Fruit fly (Drosophila melanogaster): Measurements from ENCODE around the gene CG12481.

The CG12481 gene

dm6 chrX:14173654-14174053 is 13.4 kb upstream of the CG12481 start:
- no peak for TF ChIP-seq CG13894 (tag; optimal IDR thresholded peaks at IDR 0.05)
- no peak for TF ChIP-seq CG10543 (GFP tag; optimal IDR thresholded peaks at IDR 0.05)
- 0 out of 2 replicates have a peak, but pooled peaks have one; percentile 12 for TF ChIP-seq CG32532 (GFP tag; IDR thresholded peaks at IDR 0.05)
- 0 out of 4 replicates have a peak, but pooled peaks have one; percentile 44 for TF ChIP-seq chinmo (GFP tag; IDR thresholded peaks at IDR 0.05; ENCODE audit: partially characterized antibody)
- TF ChIP-seq ase (GFP tag; IDR thresholded peaks at IDR 0.05): no peak
- TF ChIP-seq fru (optimal IDR thresholded peaks at IDR 0.05): no peak
- no peak for TF ChIP-seq YL-1 (GFP tag; optimal IDR thresholded peaks at IDR 0.05)
- TF ChIP-seq CG11085 (GFP tag; IDR thresholded peaks at IDR 0.05): no peak
- TF ChIP-seq CG2712 (tag; optimal IDR thresholded peaks at IDR 0.05): no peak
- TF ChIP-seq CG12769 (tag; optimal IDR thresholded peaks at IDR 0.05): peak; percentile 54
- no peak for TF ChIP-seq CG4404 (GFP tag; IDR thresholded peaks at IDR 0.05)
- no peak for TF ChIP-seq CG4820 (GFP tag; optimal IDR thresholded peaks at IDR 0.05)
- no peak for TF ChIP-seq mam (GFP tag; optimal IDR thresholded peaks at IDR 0.05)
- TF ChIP-seq scrt (GFP tag; optimal IDR thresholded peaks at IDR 0.05): no peak
- TF ChIP-seq CG15601 (tag; optimal IDR thresholded peaks at IDR 0.05): no peak
- TF ChIP-seq vvl (GFP tag; IDR thresholded peaks at IDR 0.05): peak; percentile 18; the same call in 1 of the 2 replicates
- peak; percentile 60; the same call in 1 of the 3 replicates for TF ChIP-seq CG6175 (GFP tag; IDR thresholded peaks at IDR 0.05)
- TF ChIP-seq abd-A (tag; optimal IDR thresholded peaks at IDR 0.05): peak; percentile 19
- no peak for TF ChIP-seq CG14965 (GFP tag; optimal IDR thresholded peaks at IDR 0.05; ENCODE audit: borderline replicate concordance)
- TF ChIP-seq CG15479 (GFP tag; optimal IDR thresholded peaks at IDR 0.05): no peak
- TF ChIP-seq schlank (tag; optimal IDR thresholded peaks at IDR 0.05): no peak
- TF ChIP-seq Sry-δ (GFP tag; optimal IDR thresholded peaks at IDR 0.05): no peak

- peak; percentile 3 for TF ChIP-seq CG8359 (GFP tag; optimal IDR thresholded peaks at IDR 0.05; ENCODE audit: borderline replicate concordance)
- peak; percentile 68; the same call in 1 of the 4 replicates for TF ChIP-seq chinmo (GFP tag; IDR thresholded peaks at IDR 0.05; ENCODE audit: partially characterized antibody)
- no peak for TF ChIP-seq Atf3 (GFP tag; optimal IDR thresholded peaks at IDR 0.05)
- no peak for TF ChIP-seq CG2116 (GFP tag; optimal IDR thresholded peaks at IDR 0.05)
- peak; percentile 29 for TF ChIP-seq CG17385 (GFP tag; optimal IDR thresholded peaks at IDR 0.05)
Measured at dm6 chrX:14174456-14174855, 12.6 kb upstream of the CG12481 start, which contains the start of gene CG1368. Gene CG1368, plus strand, starts transcription at chrX:14174756.

DNA sequence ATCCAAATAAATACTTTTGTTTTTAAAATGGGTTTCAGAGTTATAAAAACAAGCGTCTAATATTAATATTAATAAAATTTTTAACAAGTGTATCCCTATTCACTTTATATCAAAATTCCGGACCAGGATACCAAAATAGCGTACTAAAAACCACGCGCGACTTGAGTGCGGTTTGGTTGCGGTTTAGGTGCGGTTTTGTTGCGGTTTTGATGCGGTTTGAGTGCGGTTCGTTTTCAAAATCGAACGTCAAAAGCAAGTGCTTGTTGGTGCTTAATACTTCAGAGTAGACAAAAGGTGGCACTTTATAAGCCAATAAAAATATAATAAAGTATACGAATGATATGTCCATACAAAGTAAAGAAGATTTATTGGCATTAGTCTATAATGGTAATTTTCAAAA is 11.4 kb upstream of the CG12481 start:
- TF ChIP-seq Chrac-16 (GFP tag; optimal IDR thresholded peaks at IDR 0.05) (no peak), CG8359 (GFP tag; optimal IDR thresholded peaks at IDR 0.05; ENCODE audit: borderline replicate concordance) (peak; percentile 98), CG9609 (GFP tag; optimal IDR thresholded peaks at IDR 0.05) (no peak), CG15269 (tag; optimal IDR thresholded peaks at IDR 0.05) (no peak), z (GFP tag; IDR thresholded peaks at IDR 0.05) (no peak), Opbp (GFP tag; IDR thresholded peaks at IDR 0.05; ENCODE audit: partially characterized antibody) (no peak)

dm6 chrX:14176623-14177022 is 10.4 kb upstream of the CG12481 start, which contains the start of gene CG11581:
Gene CG11581, plus strand, starts transcription at chrX:14176923.
- TF ChIP-seq tna (GFP tag; IDR thresholded peaks at IDR 0.05; ENCODE audit: partially characterized antibody) (no peak), GATAe (GFP tag; conservative IDR thresholded peaks at IDR 0.05) (no peak), CG2875 (GFP tag; optimal IDR thresholded peaks at IDR 0.05) (no peak), CG6791 (GFP tag; IDR thresholded peaks at IDR 0.05; ENCODE audit: partially characterized antibody) (no peak), CG5953 (GFP tag; IDR thresholded peaks at IDR 0.05) (no peak), al (GFP tag; IDR thresholded peaks at IDR 0.05) (no peak), CG17912 (GFP tag; optimal IDR thresholded peaks at IDR 0.05) (no peak), sr (GFP tag; IDR thresholded peaks at IDR 0.05) (no peak), Side (GFP tag; optimal IDR thresholded peaks at IDR 0.05) (no peak), btn (GFP tag; optimal IDR thresholded peaks at IDR 0.05) (no peak)
